Worm (Caenorhabditis elegans): Measurements from ENCODE around the gene nhr-43.

DNA sequence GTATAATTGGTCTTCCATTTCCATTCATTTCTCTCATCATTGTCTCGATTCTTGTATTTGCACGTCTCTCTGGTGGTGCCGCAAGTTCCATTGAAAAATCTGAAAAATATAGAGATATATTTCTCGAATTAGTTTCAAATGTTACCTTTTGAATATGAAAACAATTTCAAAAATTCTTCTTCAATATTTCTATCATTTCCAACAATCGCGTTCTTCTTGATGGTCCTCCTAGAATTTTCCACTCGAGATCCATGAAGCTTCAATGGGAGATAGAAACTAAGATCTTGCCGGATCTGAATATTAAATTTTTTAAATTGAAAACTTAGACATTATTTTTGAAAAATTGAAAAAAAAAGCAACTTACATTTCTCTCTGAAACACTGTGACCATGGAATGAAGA, 19.7 kb downstream of the nhr-43 start:
- TF ChIP-seq pha-4 (tag; optimal IDR thresholded peaks at IDR 0.05) (no peak), ceh-39 (tag; optimal IDR thresholded peaks at IDR 0.05) (no peak), nhr-12 (tag; optimal IDR thresholded peaks at IDR 0.05) (no peak), ceh-83 (GFP tag; optimal IDR thresholded peaks at IDR 0.05) (no peak), nhr-28 (tag; optimal IDR thresholded peaks at IDR 0.05) (no peak), unc-62 (GFP tag; optimal IDR thresholded peaks at IDR 0.05) (no peak), nhr-237 (tag; optimal IDR thresholded peaks at IDR 0.05) (no peak), lin-32 (GFP tag; optimal IDR thresholded peaks at IDR 0.05) (no peak), mab-5 (tag; optimal IDR thresholded peaks at IDR 0.05) (no peak), snpc-4 (tag; optimal IDR thresholded peaks at IDR 0.05) (no peak), ceh-43 (GFP tag; optimal IDR thresholded peaks at IDR 0.05) (no peak)
